Fruit fly (Drosophila melanogaster) Kc167 (cell line): Measurements from ENCODE around the gene Fur2.

ENCODE experiments used
- Myc ChIP-seq: fragments of >200 bp; optimal IDR thresholded peaks from 2 replicates; lab custom pipeline; 2017; ENCODE audit warnings: missing external identifiers
- h ChIP-seq: fragments of >200 bp; optimal IDR thresholded peaks from 3 replicates; lab custom pipeline; 2018; ENCODE audit warnings: missing external identifiers
- insv ChIP-seq: fragments of >200 bp; optimal IDR thresholded peaks from 3 replicates; lab custom pipeline; 2018; ENCODE audit warnings: missing external identifiers
- psq ChIP-seq: fragments of >200 bp; optimal IDR thresholded peaks from 2 replicates; lab custom pipeline; 2017; ENCODE audit warnings: missing external identifiers
- ttk ChIP-seq: sonication (Bioruptor generic); optimal IDR thresholded peaks from 2 replicates; lab custom pipeline; 2017; ENCODE audit warnings: missing external identifiers

- TF ChIP-seq psq (lab: Kevin White, UChicago) (no peak), h (no peak), Myc (lab: Kevin White, UChicago) (no peak), insv (lab: Kevin White, UChicago) (no peak), ttk (lab: Kevin White, UChicago) (no peak)
These were observed 40.1 kb upstream of the Fur2 start for dm6 chrX:16332615-16333288.
